Worm (Caenorhabditis elegans) whole organism, midembryonic: Measurements from ENCODE around the gene C54D10.10.

ENCODE experiments used
- T22C8.4 ChIP-seq: fragments of 200-800 bp; sonication (Bioruptor generic); IDR thresholded peaks from 2 replicates; pipeline ENCODE4 v1.3.6; 2022; ENCODE audit warnings: missing genetic modification characterization, missing compliant biosample characterization
- cog-1 ChIP-seq: sonication (generic microtip); optimal IDR thresholded peaks from 2 replicates; lab custom pipeline; 2016; ENCODE audit warnings: missing genetic modification characterization, missing compliant biosample characterization
- flt-1 ChIP-seq: fragments of 200-800 bp; sonication (Bioruptor generic); IDR thresholded peaks from 2 replicates; pipeline ENCODE4 v1.3.6; 2022; ENCODE audit warnings: missing genetic modification characterization, missing compliant biosample characterization
- klf-2 ChIP-seq: fragments of 200-800 bp; sonication (Bioruptor generic); conservative IDR thresholded peaks from 2 replicates; pipeline ENCODE4 v1.3.6; 2022; ENCODE audit warnings: missing genetic modification reagents, missing genetic modification characterization, missing compliant biosample characterization
- med-1 ChIP-seq: sonication (generic microtip); optimal IDR thresholded peaks from 2 replicates; lab custom pipeline; 2017; ENCODE audit warnings: missing genetic modification characterization, mild to moderate bottlenecking, missing compliant biosample characterization, antibody characterized with exemption, missing genetic modification reagents; ENCODE audit not compliant: insufficient read depth
- tab-1 ChIP-seq: fragments of 200-800 bp; sonication (Bioruptor generic); IDR thresholded peaks from 2 replicates; pipeline ENCODE4 v1.3.6; 2022; ENCODE audit warnings: missing genetic modification characterization, missing compliant biosample characterization

DNA sequence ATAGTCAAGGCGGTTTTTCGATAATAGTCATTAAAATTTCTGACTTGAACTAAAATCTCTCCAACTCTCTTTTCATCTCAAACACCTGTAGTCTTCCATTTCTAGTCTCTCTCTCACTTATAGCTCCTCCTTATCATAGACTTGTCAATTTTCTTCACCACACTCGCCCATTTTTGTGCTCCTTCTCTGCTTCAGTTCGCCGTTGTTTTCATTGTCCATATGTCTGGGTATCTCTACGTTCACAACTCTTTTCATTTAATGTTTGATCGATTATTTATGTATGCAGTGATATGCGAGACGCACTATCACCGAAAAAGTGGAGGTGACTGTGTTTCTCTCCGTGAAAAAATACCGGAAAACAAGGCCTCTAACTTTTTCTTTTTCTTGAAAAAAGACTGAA is 18.0 kb upstream of the C54D10.10 start:
- TF ChIP-seq T22C8.4 (GFP tag; lab: Robert Waterston, UW) (no peak), tab-1 (GFP tag; lab: Robert Waterston, UW) (no peak), flt-1 (GFP tag; lab: Robert Waterston, UW) (no peak), med-1 (GFP tag; lab: Kevin White, UChicago) (no peak), cog-1 (tag; lab: Kevin White, UChicago) (no peak), klf-2 (GFP tag; lab: Robert Waterston, UW) (no peak)
